Fruit fly (Drosophila melanogaster): ENCODE data around the gene sty.

sty gene

DNA sequence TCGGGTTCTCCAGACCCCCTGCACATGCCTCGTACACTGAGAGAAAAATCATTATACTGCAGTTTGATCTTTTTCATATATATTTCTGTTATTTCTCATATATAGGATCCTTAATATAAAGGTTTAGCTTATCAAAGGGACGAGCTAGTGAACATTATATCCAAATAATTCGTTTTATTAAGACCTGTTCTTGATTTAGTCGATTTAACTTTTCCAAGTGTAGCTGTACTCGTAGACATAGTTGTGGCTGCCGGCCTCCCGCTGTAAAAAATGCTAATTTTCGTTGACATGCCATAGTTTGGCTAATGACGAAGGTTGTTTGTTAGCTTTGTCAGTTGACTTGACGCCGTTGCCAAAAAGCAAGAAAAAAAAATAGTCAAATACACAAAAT lies 42.3 kb downstream of the sty start (continued):
- TF ChIP-seq CG11723 (GFP tag; optimal IDR thresholded peaks at IDR 0.05) (peak; percentile 72), hbn (GFP tag; IDR thresholded peaks at IDR 0.05; ENCODE audit: partially characterized antibody) (no peak), CG16815 (GFP tag; optimal IDR thresholded peaks at IDR 0.05) (peak; percentile 78), CG6272 (GFP tag; IDR thresholded peaks at IDR 0.05) (peak; percentile 58), CG14441 (GFP tag; IDR thresholded peaks at IDR 0.05) (peak; percentile 87), CG8924 (tag; optimal IDR thresholded peaks at IDR 0.05) (peak; percentile 89), Dp (GFP tag; optimal IDR thresholded peaks at IDR 0.05) (no peak), fd102C (GFP tag; optimal IDR thresholded peaks at IDR 0.05) (peak; percentile 67), Blimp-1 (GFP tag; optimal IDR thresholded peaks at IDR 0.05) (peak; percentile 81), CG11504 (tag; optimal IDR thresholded peaks at IDR 0.05) (peak; percentile 88), Hey (tag; optimal IDR thresholded peaks at IDR 0.05) (no peak), hkb (optimal IDR thresholded peaks at IDR 0.05) (no peak), hkb (GFP tag; IDR thresholded peaks at IDR 0.05) (peak; percentile 88), CG31365 (tag; optimal IDR thresholded peaks at IDR 0.05) (peak; percentile 65), Bgb (GFP tag; IDR thresholded peaks at IDR 0.05; ENCODE audit: partially characterized antibody) (no peak), Lhr (GFP tag; optimal IDR thresholded peaks at IDR 0.05) (peak; percentile 52), az2 (GFP tag; optimal IDR thresholded peaks at IDR 0.05) (peak; percentile 84), CG13123 (GFP tag; optimal IDR thresholded peaks at IDR 0.05) (peak; percentile 75), CG13296 (GFP tag; optimal IDR thresholded peaks at IDR 0.05) (peak; percentile 84), Camta (GFP tag; optimal IDR thresholded peaks at IDR 0.05) (peak; percentile 81), CG2129 (GFP tag; IDR thresholded peaks at IDR 0.05; ENCODE audit: partially characterized antibody) (no peak), CG5245 (GFP tag; optimal IDR thresholded peaks at IDR 0.05) (peak; percentile 71), CG14667 (GFP tag; IDR thresholded peaks at IDR 0.05) (peak; percentile 74), CG11398 (GFP tag; optimal IDR thresholded peaks at IDR 0.05) (peak; percentile 70), emc (GFP tag; optimal IDR thresholded peaks at IDR 0.05) (peak; percentile 41), Aef1 (GFP tag; IDR thresholded peaks at IDR 0.05) (peak; percentile 77), pzg (GFP tag; optimal IDR thresholded peaks at IDR 0.05) (no peak), CG1792 (GFP tag; optimal IDR thresholded peaks at IDR 0.05) (peak; percentile 58), Tbp (GFP tag; optimal IDR thresholded peaks at IDR 0.05) (no peak), trh (GFP tag; optimal IDR thresholded peaks at IDR 0.05) (peak; percentile 71), CG32532 (GFP tag; IDR thresholded peaks at IDR 0.05) (peak; percentile 93), ATbp (GFP tag; optimal IDR thresholded peaks at IDR 0.05) (peak; percentile 87), CG10654 (GFP tag; optimal IDR thresholded peaks at IDR 0.05) (peak; percentile 75), fu2 (GFP tag; optimal IDR thresholded peaks at IDR 0.05) (peak; percentile 28), Doc3 (GFP tag; IDR thresholded peaks at IDR 0.05; ENCODE audit: partially characterized antibody) (no peak), CG2202 (tag; optimal IDR thresholded peaks at IDR 0.05) (peak; percentile 76), Dip3 (GFP tag; optimal IDR thresholded peaks at IDR 0.05) (peak; percentile 84), onecut (GFP tag; IDR thresholded peaks at IDR 0.05) (peak; percentile 73), bigmax (GFP tag; optimal IDR thresholded peaks at IDR 0.05) (no peak), CG4282 (GFP tag; optimal IDR thresholded peaks at IDR 0.05) (no peak), CG2712 (tag; optimal IDR thresholded peaks at IDR 0.05) (peak; percentile 94), Lim3 (GFP tag; IDR thresholded peaks at IDR 0.05) (no peak), Mad (GFP tag; optimal IDR thresholded peaks at IDR 0.05) (peak; percentile 76), E2f1 (GFP tag; IDR thresholded peaks at IDR 0.05) (peak; percentile 78), Dref (GFP tag; IDR thresholded peaks at IDR 0.05) (no peak), CG18476 (GFP tag; optimal IDR thresholded peaks at IDR 0.05) (peak; percentile 86), CG12299 (tag; optimal IDR thresholded peaks at IDR 0.05) (peak; percentile 76), Kr (GFP tag; optimal IDR thresholded peaks at IDR 0.05) (no peak), lola (GFP tag; optimal IDR thresholded peaks at IDR 0.05) (peak in 1 of 3 experiments; percentile 90), gfzf (GFP tag; optimal IDR thresholded peaks at IDR 0.05) (no peak), wek (GFP tag; optimal IDR thresholded peaks at IDR 0.05) (peak; percentile 39)
